Worm (Caenorhabditis elegans) whole organism, L4/young adult: ENCODE data around the gene T01G6.1.

Experiments used
- W03F9.2 ChIP-seq: fragments of 150-350 bp; optimal IDR thresholded peaks from 2 replicates; lab custom pipeline; 2014; ENCODE audit warnings: missing biosample characterization, missing genetic modification characterization
- dao-5 ChIP-seq: sonication (generic microtip); optimal IDR thresholded peaks from 2 replicates; lab custom pipeline; 2016; ENCODE audit warnings: missing genotype, missing genetic modification characterization, moderate library complexity, missing compliant biosample characterization
- him-1 ChIP-seq: sonication (generic microtip); optimal IDR thresholded peaks from 2 replicates; lab custom pipeline; 2016; ENCODE audit warnings: missing genotype, missing genetic modification reagents, missing genetic modification characterization, missing compliant biosample characterization

ce11 chrV:449685-450084, 47.8 kb upstream of the T01G6.1 start, which contains the start of gene M02H5.8:
- no peak for TF ChIP-seq W03F9.2 (tag; lab: Kevin White, UChicago)
- TF ChIP-seq dao-5 (tag; lab: Kevin White, UChicago) = no peak
- no peak for TF ChIP-seq him-1 (tag; lab: Kevin White, UChicago)
